Fruit fly (Drosophila melanogaster): ENCODE data around the gene CG33644.

CG33644 gene

DNA sequence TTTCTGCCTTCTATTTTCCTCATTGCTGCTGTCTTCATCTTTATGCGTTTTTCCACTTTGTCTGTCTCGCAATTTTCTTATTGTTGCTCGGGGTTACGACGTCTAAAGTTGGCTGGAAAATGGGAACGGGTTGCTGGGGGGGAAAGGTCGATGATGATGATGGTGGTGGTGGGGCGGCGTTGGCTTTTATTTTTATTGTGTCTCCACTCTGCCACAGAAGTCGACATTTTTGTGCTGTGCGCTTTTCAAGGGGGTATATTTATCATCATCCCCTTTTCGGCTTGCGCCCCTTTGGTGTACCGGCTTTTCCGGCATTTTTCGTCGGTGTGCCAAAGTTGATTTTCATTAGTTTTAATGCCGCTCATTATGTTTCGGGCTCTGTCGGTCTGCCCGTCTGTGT, 23.5 kb downstream of the CG33644 start:
- TF ChIP-seq CG4496 (GFP tag; IDR thresholded peaks at IDR 0.05) (no peak), D1 (tag; optimal IDR thresholded peaks at IDR 0.05) (no peak), CG14655 (GFP tag; optimal IDR thresholded peaks at IDR 0.05) (no peak), rn (GFP tag; IDR thresholded peaks at IDR 0.05) (no peak), CG12605 (GFP tag; IDR thresholded peaks at IDR 0.05) (no peak), CG34367 (tag; optimal IDR thresholded peaks at IDR 0.05) (no peak), CG10348 (GFP tag; IDR thresholded peaks at IDR 0.05) (no peak), CG17806 (tag; optimal IDR thresholded peaks at IDR 0.05) (no peak), Pif1A (GFP tag; optimal IDR thresholded peaks at IDR 0.05) (no peak), EcR (GFP tag; optimal IDR thresholded peaks at IDR 0.05) (no peak), Pif1B (GFP tag; optimal IDR thresholded peaks at IDR 0.05) (no peak)

DNA sequence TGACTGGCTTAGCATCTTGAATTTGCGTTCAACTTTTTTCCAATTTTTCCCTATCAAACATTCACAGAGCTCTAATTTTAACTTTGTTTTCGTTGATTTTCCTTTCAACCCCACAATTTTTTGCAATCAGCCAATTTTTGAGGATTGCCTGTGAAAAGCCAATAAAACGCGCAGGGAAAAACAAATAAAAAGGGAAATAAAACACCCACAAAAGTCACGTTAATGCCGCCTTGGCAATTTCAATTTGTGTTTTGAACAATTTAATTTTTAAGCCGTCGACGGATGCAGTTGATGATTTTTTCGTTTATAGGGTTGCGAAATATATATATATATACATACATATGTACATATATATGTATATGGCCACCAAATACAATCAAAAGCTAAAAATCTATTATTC, 37.1 kb downstream of the CG33644 start:
- TF ChIP-seq CG34367 (tag; optimal IDR thresholded peaks at IDR 0.05) (no peak), Snoo (tag; optimal IDR thresholded peaks at IDR 0.05) (no peak), CG10348 (GFP tag; IDR thresholded peaks at IDR 0.05) (no peak), D1 (tag; optimal IDR thresholded peaks at IDR 0.05) (no peak), rn (GFP tag; IDR thresholded peaks at IDR 0.05) (no peak), CG8301 (tag; optimal IDR thresholded peaks at IDR 0.05) (no peak)

DNA sequence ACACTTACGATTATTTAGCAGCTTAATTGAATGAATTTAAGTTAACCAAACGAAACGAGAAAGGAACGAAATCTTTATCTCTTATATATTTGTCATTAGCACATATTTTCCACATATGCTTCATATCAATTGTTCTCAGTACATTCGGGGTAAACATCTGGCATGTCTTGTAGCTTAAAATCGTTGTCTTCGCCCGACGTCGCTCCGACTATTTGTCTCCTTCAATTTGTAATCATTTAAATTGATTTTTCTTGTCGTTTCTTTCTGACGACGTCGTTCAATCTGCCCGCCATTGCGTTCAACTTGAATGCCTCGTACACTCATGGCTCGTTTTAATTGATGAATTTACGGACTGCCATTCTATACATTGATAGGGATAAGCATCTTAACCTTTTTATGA, 38.1 kb downstream of the CG33644 start:
- TF ChIP-seq CG8159 (tag; optimal IDR thresholded peaks at IDR 0.05) (no peak), CG17806 (tag; optimal IDR thresholded peaks at IDR 0.05) (peak; percentile 12)

DNA sequence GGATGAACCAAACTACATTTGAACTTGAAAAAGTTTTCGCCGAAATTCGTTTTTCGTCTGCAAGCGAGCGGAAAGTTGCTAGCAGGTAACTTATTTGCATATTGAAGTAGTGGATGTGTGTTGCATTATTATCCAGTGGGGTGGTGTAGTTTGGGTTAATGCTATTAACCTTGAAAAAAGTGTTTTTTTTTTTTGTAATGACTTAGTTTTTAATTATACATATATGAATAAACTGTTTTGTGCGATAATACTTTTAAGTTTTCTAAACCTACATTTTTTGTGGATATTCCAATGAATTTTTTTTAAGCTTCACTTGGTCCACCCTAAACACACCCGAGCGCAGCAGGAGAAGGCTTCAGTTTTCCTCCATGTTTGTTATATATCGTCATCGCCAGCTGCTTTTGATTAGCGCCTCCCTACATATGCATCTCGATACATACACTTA, 39.1 kb downstream of the CG33644 start:
- peak; percentile 84 for TF ChIP-seq CG4496 (GFP tag; IDR thresholded peaks at IDR 0.05)
- peak; percentile 68 for TF ChIP-seq rn (GFP tag; IDR thresholded peaks at IDR 0.05)
- TF ChIP-seq gl (tag; optimal IDR thresholded peaks at IDR 0.05): peak; percentile 69
- peak; percentile 83 for TF ChIP-seq CG32121 (GFP tag; IDR thresholded peaks at IDR 0.05)
- TF ChIP-seq CG13204 (GFP tag; optimal IDR thresholded peaks at IDR 0.05): peak; percentile 68
- no peak for TF ChIP-seq EcR (GFP tag; optimal IDR thresholded peaks at IDR 0.05)
- peak; percentile 88 for TF ChIP-seq Snoo (tag; optimal IDR thresholded peaks at IDR 0.05)
- peak; percentile 93 for TF ChIP-seq CG14655 (GFP tag; optimal IDR thresholded peaks at IDR 0.05)
- peak; percentile 95 for TF ChIP-seq Pif1B (GFP tag; optimal IDR thresholded peaks at IDR 0.05)
- peak; percentile 46; the same call in 1 of the 2 replicates for TF ChIP-seq CG12605 (GFP tag; IDR thresholded peaks at IDR 0.05)
- peak; percentile 57 for TF ChIP-seq D1 (tag; optimal IDR thresholded peaks at IDR 0.05)
- peak; percentile 88 for TF ChIP-seq fd96Ca (GFP tag; IDR thresholded peaks at IDR 0.05)
- peak; percentile 81 for TF ChIP-seq CG17806 (tag; optimal IDR thresholded peaks at IDR 0.05)
- TF ChIP-seq CG8301 (tag; optimal IDR thresholded peaks at IDR 0.05): peak; percentile 92
- TF ChIP-seq CG10348 (GFP tag; IDR thresholded peaks at IDR 0.05): 0 out of 2 replicates have a peak, but pooled peaks have one; percentile 15
- TF ChIP-seq Ets98B (GFP tag; IDR thresholded peaks at IDR 0.05): peak; percentile 73
- peak; percentile 71 for TF ChIP-seq CG34367 (tag; optimal IDR thresholded peaks at IDR 0.05)
- peak; percentile 92 for TF ChIP-seq Pif1A (GFP tag; optimal IDR thresholded peaks at IDR 0.05)
- TF ChIP-seq CG8159 (tag; optimal IDR thresholded peaks at IDR 0.05): peak; percentile 100
- peak; percentile 74 for TF ChIP-seq CG15710 (tag; optimal IDR thresholded peaks at IDR 0.05)
- peak; percentile 90 for TF ChIP-seq CG9948 (tag; optimal IDR thresholded peaks at IDR 0.05)

DNA sequence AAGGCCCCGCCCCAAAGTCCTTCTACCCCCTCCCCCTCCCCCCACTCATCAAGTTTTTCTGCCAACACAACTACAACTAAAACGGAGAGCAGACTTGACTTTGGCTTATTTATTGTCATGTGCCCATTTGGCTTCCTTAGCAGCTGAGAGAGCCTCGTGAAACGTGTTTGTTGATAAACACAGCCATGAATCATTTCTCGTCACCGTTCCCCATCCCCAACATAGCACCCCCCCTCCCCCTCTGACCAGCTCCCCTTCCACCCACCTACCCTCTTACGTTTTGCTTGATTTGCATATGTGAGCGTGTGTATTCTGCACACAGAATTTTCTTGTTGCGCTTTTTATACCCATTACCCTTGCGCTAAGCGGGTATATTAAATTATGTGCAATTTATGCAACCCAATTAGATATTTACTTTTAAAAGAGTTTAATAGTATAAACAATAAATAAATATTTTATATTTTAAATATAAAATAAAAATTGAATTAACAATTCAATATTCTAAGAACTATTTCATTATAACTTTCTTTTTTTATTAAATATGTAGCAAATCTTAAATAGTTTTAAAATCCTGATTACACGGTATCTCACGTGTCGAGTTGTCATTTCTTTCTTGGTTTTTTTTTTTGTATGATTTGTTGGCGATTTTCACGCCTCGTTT, 40.0 kb downstream of the CG33644 start:
- TF ChIP-seq CG13204 (GFP tag; optimal IDR thresholded peaks at IDR 0.05) (no peak), CG9948 (tag; optimal IDR thresholded peaks at IDR 0.05) (peak; percentile 73), Ets98B (GFP tag; IDR thresholded peaks at IDR 0.05) (peak; percentile 43), CG8159 (tag; optimal IDR thresholded peaks at IDR 0.05) (peak; percentile 80), EcR (GFP tag; optimal IDR thresholded peaks at IDR 0.05) (no peak), CG32121 (GFP tag; IDR thresholded peaks at IDR 0.05) (no peak; the same call in 1 of the 2 replicates), Pif1B (GFP tag; optimal IDR thresholded peaks at IDR 0.05) (peak; percentile 60), D1 (tag; optimal IDR thresholded peaks at IDR 0.05) (peak; percentile 74), CG17806 (tag; optimal IDR thresholded peaks at IDR 0.05) (peak; percentile 60), CG10348 (GFP tag; IDR thresholded peaks at IDR 0.05) (no peak), Pif1A (GFP tag; optimal IDR thresholded peaks at IDR 0.05) (peak; percentile 14), fd96Ca (GFP tag; IDR thresholded peaks at IDR 0.05) (peak; percentile 50; the same call in 1 of the 3 replicates), CG8301 (tag; optimal IDR thresholded peaks at IDR 0.05) (peak; percentile 57), CG14655 (GFP tag; optimal IDR thresholded peaks at IDR 0.05) (peak; percentile 77), CG4496 (GFP tag; IDR thresholded peaks at IDR 0.05) (peak; percentile 65), CG15710 (tag; optimal IDR thresholded peaks at IDR 0.05) (peak; percentile 69), rn (GFP tag; IDR thresholded peaks at IDR 0.05) (0 out of 2 replicates have a peak, but pooled peaks have one; percentile 7), Snoo (tag; optimal IDR thresholded peaks at IDR 0.05) (peak; percentile 28), CG12605 (GFP tag; IDR thresholded peaks at IDR 0.05) (no peak; the same call in 1 of the 2 replicates), gl (tag; optimal IDR thresholded peaks at IDR 0.05) (peak; percentile 41), CG34367 (tag; optimal IDR thresholded peaks at IDR 0.05) (peak; percentile 32)

Measured in whole organism, pupa.